Fruit fly (Drosophila melanogaster) whole organism, embryonic: Measurements from ENCODE around the gene CG3740.

Source experiments
- Abd-B ChIP-seq: fragments of 200-800 bp; sonication (Bioruptor generic); optimal IDR thresholded peaks from 2 replicates; lab custom pipeline; 2018; ENCODE audit warnings: missing biosample characterization, mild to moderate bottlenecking, missing genetic modification characterization, moderate library complexity
- Asciz ChIP-seq: fragments of 200-800 bp; sonication (Bioruptor generic); optimal IDR thresholded peaks from 2 replicates; lab custom pipeline; 2017; ENCODE audit warnings: missing biosample characterization, mild to moderate bottlenecking, missing genetic modification characterization, missing genetic modification reagents
- Atf-2 ChIP-seq: fragments of 200-800 bp; sonication (Bioruptor generic); optimal IDR thresholded peaks from 2 replicates; lab custom pipeline; 2016; ENCODE audit warnings: missing biosample characterization, missing genetic modification characterization
- B-H1 ChIP-seq: fragments of 200-800 bp; sonication (Bioruptor generic); IDR thresholded peaks from 3 replicates; pipeline ENCODE4 v1.3.6; 2022; ENCODE audit warnings: missing biosample characterization, missing genetic modification characterization
- C15 ChIP-seq: fragments of 200-800 bp; sonication (Bioruptor generic); IDR thresholded peaks from 3 replicates; pipeline ENCODE4 v1.3.6; 2022; ENCODE audit warnings: missing biosample characterization, missing genetic modification characterization
- CG10267 ChIP-seq: fragments of 200-800 bp; sonication (Bioruptor generic); optimal IDR thresholded peaks from 2 replicates; lab custom pipeline; 2018; ENCODE audit warnings: missing biosample characterization, mild to moderate bottlenecking, missing genetic modification characterization, moderate library complexity
- CG10431 ChIP-seq: fragments of 200-800 bp; sonication (Bioruptor generic); optimal IDR thresholded peaks from 3 replicates; lab custom pipeline; 2018; ENCODE audit warnings: missing biosample characterization, mild to moderate bottlenecking, missing genetic modification characterization
- CG14965 ChIP-seq: fragments of 200-800 bp; sonication (Bioruptor generic); optimal IDR thresholded peaks from 2 replicates; lab custom pipeline; 2016; ENCODE audit warnings: missing biosample characterization, missing genetic modification characterization, borderline replicate concordance
- CG16779 ChIP-seq: fragments of 200-800 bp; sonication (Bioruptor generic); IDR thresholded peaks from 2 replicates; pipeline ENCODE4 v1.3.6; 2022; ENCODE audit warnings: missing biosample characterization, missing genetic modification characterization
- CG16815 ChIP-seq: fragments of 200-800 bp; sonication (Bioruptor generic); optimal IDR thresholded peaks from 3 replicates; lab custom pipeline; 2017; ENCODE audit warnings: missing biosample characterization, mild to moderate bottlenecking, missing genetic modification characterization
- CG17328 ChIP-seq: fragments of 200-800 bp; sonication (Bioruptor generic); IDR thresholded peaks from 2 replicates; pipeline ENCODE4 v1.3.6; 2022; ENCODE audit warnings: missing biosample characterization, missing genetic modification characterization
- CG17612 ChIP-seq: fragments of 200-800 bp; sonication (Bioruptor generic); IDR thresholded peaks from 2 replicates; pipeline ENCODE4 v1.3.6; 2022; ENCODE audit warnings: missing biosample characterization, missing genetic modification characterization
- CG1832 ChIP-seq: fragments of 200-800 bp; sonication (Bioruptor generic); optimal IDR thresholded peaks from 2 replicates; lab custom pipeline; 2017; ENCODE audit warnings: missing biosample characterization, mild to moderate bottlenecking, missing genetic modification characterization, inconsistent platforms
- CG3847 ChIP-seq: fragments of 200-800 bp; sonication (Bioruptor generic); IDR thresholded peaks from 2 replicates; pipeline ENCODE4 v1.3.6; 2022; ENCODE audit warnings: missing biosample characterization, missing genetic modification characterization
- CG3995 ChIP-seq: fragments of 200-800 bp; sonication (Bioruptor generic); optimal IDR thresholded peaks from 3 replicates; lab custom pipeline; 2016; ENCODE audit warnings: missing biosample characterization, missing genetic modification characterization
- CG4360 ChIP-seq: fragments of 200-800 bp; sonication (Bioruptor generic); IDR thresholded peaks from 2 replicates; pipeline ENCODE4 v1.3.6; 2022; ENCODE audit warnings: missing biosample characterization, missing genetic modification characterization
- CG6254 ChIP-seq: fragments of 200-800 bp; sonication (Bioruptor generic); optimal IDR thresholded peaks from 3 replicates; lab custom pipeline; 2017; ENCODE audit warnings: mild to moderate bottlenecking, missing biosample characterization, missing genetic modification reagents, missing genetic modification characterization
- CG9609 ChIP-seq: fragments of 200-800 bp; sonication (Bioruptor generic); optimal IDR thresholded peaks from 3 replicates; lab custom pipeline; 2016; ENCODE audit warnings: missing biosample characterization, missing genetic modification characterization
- CG9932 ChIP-seq: fragments of 200-800 bp; sonication (Bioruptor generic); IDR thresholded peaks from 2 replicates; pipeline ENCODE4 v1.3.6; 2022; ENCODE audit warnings: missing biosample characterization, missing genetic modification characterization
- D ChIP-seq, 2 experiments: fragments of 200-800 bp in 1 of 2; fragments of >200 bp in 1 of 2; sonication (Bioruptor generic) in 1 of 2; optimal IDR thresholded peaks; 2 replicates in 1 of 2; 3 replicates in 1 of 2; lab custom pipeline; 2017; ENCODE audit warnings: mild to moderate bottlenecking in 1 of 2, missing biosample characterization in 1 of 2, missing genetic modification characterization in 1 of 2, missing genetic modification reagents in 1 of 2
- Dref ChIP-seq: fragments of 200-800 bp; sonication (Bioruptor generic); IDR thresholded peaks from 2 replicates; pipeline ENCODE4 v1.3.6; 2022; ENCODE audit warnings: missing biosample characterization, missing genetic modification characterization
- Elba2 ChIP-seq: fragments of 200-800 bp; sonication (Bioruptor generic); optimal IDR thresholded peaks from 3 replicates; lab custom pipeline; 2016; ENCODE audit warnings: missing biosample characterization, missing genetic modification characterization
- Ets65A ChIP-seq: fragments of 200-800 bp; sonication (Bioruptor generic); peaks from one replicate; lab custom pipeline; 2016; ENCODE audit warnings: missing biosample characterization, missing genetic modification characterization
- Hmr ChIP-seq: fragments of 200-800 bp; sonication (Bioruptor generic); optimal IDR thresholded peaks from 3 replicates; lab custom pipeline; 2017; ENCODE audit warnings: mild to moderate bottlenecking, missing biosample characterization, missing genetic modification reagents, missing genetic modification characterization
- Hr3 ChIP-seq: fragments of 200-800 bp; sonication (Bioruptor generic); optimal IDR thresholded peaks from 3 replicates; lab custom pipeline; 2016; ENCODE audit warnings: missing biosample characterization, missing genetic modification characterization
- Max ChIP-seq: fragments of 200-800 bp; sonication (Bioruptor generic); optimal IDR thresholded peaks from 2 replicates; lab custom pipeline; 2016; ENCODE audit warnings: missing biosample characterization, mild to moderate bottlenecking, missing genetic modification characterization
- Mrtf ChIP-seq: fragments of 200-800 bp; sonication (Bioruptor generic); IDR thresholded peaks from 3 replicates; pipeline ENCODE4 v1.3.6; 2022; ENCODE audit warnings: missing biosample characterization, missing genetic modification characterization
- Nf-YA ChIP-seq: fragments of 200-800 bp; sonication (Bioruptor generic); IDR thresholded peaks from 2 replicates; pipeline ENCODE4 v1.3.6; 2022; ENCODE audit warnings: missing biosample characterization, missing genetic modification characterization
- Nf-YB ChIP-seq: fragments of 200-800 bp; sonication (Bioruptor generic); optimal IDR thresholded peaks from 3 replicates; lab custom pipeline; 2019; ENCODE audit warnings: missing biosample characterization, mild to moderate bottlenecking, missing genetic modification characterization, moderate library complexity
- Nf-YC ChIP-seq: fragments of 200-800 bp; optimal IDR thresholded peaks from 3 replicates; lab custom pipeline; 2019; ENCODE audit warnings: missing biosample characterization, mild to moderate bottlenecking, missing genetic modification characterization, moderate library complexity
- Ptx1 ChIP-seq: fragments of 200-800 bp; sonication (Bioruptor generic); IDR thresholded peaks from 2 replicates; pipeline ENCODE4 v1.3.6; 2022; ENCODE audit warnings: missing biosample characterization, missing genetic modification characterization
- Sry-δ ChIP-seq: fragments of 200-800 bp; sonication (Bioruptor generic); optimal IDR thresholded peaks from 2 replicates; lab custom pipeline; 2016; ENCODE audit warnings: missing biosample characterization, missing genetic modification characterization
- ara ChIP-seq: fragments of 200-800 bp; sonication (Bioruptor generic); IDR thresholded peaks from 2 replicates; pipeline ENCODE4 v1.3.6; 2022; ENCODE audit warnings: missing biosample characterization, missing genetic modification characterization
- chif ChIP-seq, 2 experiments: fragments of 200-800 bp; sonication (Bioruptor generic); optimal IDR thresholded peaks; 3 replicates each; lab custom pipeline; 2016; ENCODE audit warnings: missing biosample characterization in 2 of 2, missing genetic modification characterization in 2 of 2
- crc ChIP-seq: fragments of 200-800 bp; sonication (Bioruptor generic); optimal IDR thresholded peaks from 2 replicates; lab custom pipeline; 2016; ENCODE audit warnings: missing biosample characterization, missing genetic modification characterization
- dmrt11E ChIP-seq: fragments of 200-800 bp; sonication (Bioruptor generic); optimal IDR thresholded peaks from 3 replicates; lab custom pipeline; 2018; ENCODE audit warnings: missing biosample characterization, mild to moderate bottlenecking, missing genetic modification characterization, moderate library complexity
- ewg ChIP-seq: fragments of 200-800 bp; sonication (Bioruptor generic); optimal IDR thresholded peaks from 3 replicates; lab custom pipeline; 2017; ENCODE audit warnings: mild to moderate bottlenecking, missing biosample characterization, missing genetic modification reagents, missing genetic modification characterization
- fd64A ChIP-seq: fragments of 200-800 bp; sonication (Bioruptor generic); optimal IDR thresholded peaks from 3 replicates; lab custom pipeline; 2018; ENCODE audit warnings: missing biosample characterization, mild to moderate bottlenecking, missing genetic modification characterization
- h ChIP-seq: fragments of >200 bp; optimal IDR thresholded peaks from 2 replicates; lab custom pipeline; 2017
- her ChIP-seq: fragments of 200-800 bp; sonication (Bioruptor generic); optimal IDR thresholded peaks from 2 replicates; lab custom pipeline; 2016; ENCODE audit warnings: missing biosample characterization, missing genetic modification characterization
- lbe ChIP-seq: fragments of 200-800 bp; sonication (Bioruptor generic); optimal IDR thresholded peaks from 2 replicates; lab custom pipeline; 2016; ENCODE audit warnings: missing biosample characterization, mild to moderate bottlenecking, missing genetic modification characterization
- lilli ChIP-seq: fragments of 200-800 bp; sonication (Bioruptor generic); optimal IDR thresholded peaks from 3 replicates; lab custom pipeline; 2016; ENCODE audit warnings: missing biosample characterization, missing genetic modification characterization
- odd ChIP-seq: fragments of 200-800 bp; sonication (Bioruptor generic); optimal IDR thresholded peaks from 2 replicates; lab custom pipeline; 2017; ENCODE audit warnings: missing biosample characterization, mild to moderate bottlenecking, missing genetic modification characterization
- onecut ChIP-seq: fragments of 200-800 bp; sonication (Bioruptor generic); IDR thresholded peaks from 2 replicates; pipeline ENCODE4 v1.3.6; 2022; ENCODE audit warnings: missing biosample characterization, missing genetic modification characterization
- prd ChIP-seq, 3 experiments: fragments of >200 bp in 2 of 3; fragments of 200-800 bp in 1 of 3; sonication (Bioruptor generic) in 1 of 3; optimal IDR thresholded peaks in 2 of 3; IDR thresholded peaks in 1 of 3; 2 replicates in 2 of 3; 3 replicates in 1 of 3; pipeline versions ENCODE4 v1.3.6 to Lab custom; 2017 to 2022; ENCODE audit warnings: missing biosample characterization in 1 of 3, missing genetic modification characterization in 1 of 3
- pros ChIP-seq: fragments of 200-800 bp; sonication (Bioruptor generic); optimal IDR thresholded peaks from 3 replicates; lab custom pipeline; 2019; ENCODE audit warnings: missing biosample characterization, mild to moderate bottlenecking, missing genetic modification characterization, moderate library complexity
- row ChIP-seq: fragments of 200-800 bp; sonication (Bioruptor generic); IDR thresholded peaks from 3 replicates; pipeline ENCODE4 v1.3.6; 2022; ENCODE audit warnings: missing biosample characterization, missing genetic modification characterization
- slp2 ChIP-seq: fragments of 200-800 bp; sonication (Bioruptor generic); optimal IDR thresholded peaks from 2 replicates; lab custom pipeline; 2016; ENCODE audit warnings: missing biosample characterization, missing genetic modification characterization
- stc ChIP-seq: fragments of 200-800 bp; sonication (Bioruptor generic); IDR thresholded peaks from 2 replicates; pipeline ENCODE4 v1.3.6; 2022; ENCODE audit warnings: missing biosample characterization, missing genetic modification characterization
- tin ChIP-seq: fragments of 200-800 bp; sonication (Bioruptor generic); optimal IDR thresholded peaks from 3 replicates; lab custom pipeline; 2016; ENCODE audit warnings: missing biosample characterization, missing genetic modification characterization
- usp ChIP-seq: fragments of >200 bp; optimal IDR thresholded peaks from 2 replicates; lab custom pipeline; 2017; ENCODE audit warnings: missing biosample characterization, missing genetic modification characterization

CG3740 gene

dm6 chrX:1669214-1669613 is at the start of gene CG3740, which contains the start of gene hfw (continued):
- no peak for TF ChIP-seq Asciz
- no peak for TF ChIP-seq D (optimal IDR thresholded peaks at IDR 0.05; lab: Kevin White, UChicago)
- no peak for TF ChIP-seq D (GFP tag; optimal IDR thresholded peaks at IDR 0.05; lab: Kevin White, UChicago)
- no peak for TF ChIP-seq CG6254 (GFP tag; lab: Kevin White, UChicago)
- peak; percentile 93 for TF ChIP-seq row (GFP tag; lab: Robert Waterston, UW)
- peak; percentile 48; the same call in 2 of the 3 replicates for TF ChIP-seq B-H1 (GFP tag; lab: Robert Waterston, UW)
- peak; percentile 72 for TF ChIP-seq dmrt11E (tag; lab: Kevin White, UChicago)
- TF ChIP-seq lbe: peak; percentile 74
- peak; percentile 89 for TF ChIP-seq CG9932 (GFP tag; lab: Robert Waterston, UW)
- no peak for TF ChIP-seq h (lab: Kevin White, UChicago)
- no peak for TF ChIP-seq slp2
- TF ChIP-seq CG10267 (tag; lab: Kevin White, UChicago): peak; percentile 66
- peak; percentile 76 for TF ChIP-seq Hr3 (GFP tag; lab: Kevin White, UChicago)
- TF ChIP-seq ara (GFP tag; lab: Robert Waterston, UW): peak; percentile 74
- TF ChIP-seq Ptx1 (GFP tag; lab: Robert Waterston, UW): peak; percentile 85
- TF ChIP-seq Sry-δ (GFP tag; lab: Kevin White, UChicago): peak; percentile 64
- TF ChIP-seq pros (GFP tag; lab: Kevin White, UChicago): no peak
- TF ChIP-seq Dref (GFP tag; lab: Robert Waterston, UW): peak; percentile 72
- TF ChIP-seq CG4360 (GFP tag; lab: Robert Waterston, UW): no peak
- TF ChIP-seq C15 (GFP tag; lab: Robert Waterston, UW): peak; percentile 23; the same call in 1 of the 3 replicates
- peak; percentile 28; the same call in 1 of the 2 replicates for TF ChIP-seq CG17612
- peak; percentile 47 for TF ChIP-seq CG16815 (GFP tag; lab: Kevin White, UChicago)
- TF ChIP-seq lilli: peak; percentile 71
- no peak for TF ChIP-seq CG14965 (GFP tag; lab: Kevin White, UChicago)
- peak; percentile 54 for TF ChIP-seq Nf-YC (tag; lab: Kevin White, UChicago)
- TF ChIP-seq onecut (GFP tag; lab: Robert Waterston, UW): peak; percentile 19; the same call in 1 of the 2 replicates
- TF ChIP-seq usp: no peak
- no peak for TF ChIP-seq odd (GFP tag; lab: Kevin White, UChicago)
- TF ChIP-seq fd64A (GFP tag; lab: Kevin White, UChicago): no peak
- TF ChIP-seq Ets65A (GFP tag; lab: Kevin White, UChicago): peak; percentile 86
- no peak for TF ChIP-seq prd (optimal IDR thresholded peaks at IDR 0.05; lab: Kevin White, UChicago)
- peak; percentile 89 for TF ChIP-seq prd (GFP tag; IDR thresholded peaks at IDR 0.05; lab: Robert Waterston, UW)
- 0 out of 2 replicates have a peak, but pooled peaks have one; percentile 27 for TF ChIP-seq Nf-YA (GFP tag; lab: Robert Waterston, UW)
- TF ChIP-seq CG3847 (GFP tag; lab: Robert Waterston, UW): peak; percentile 80
- peak; percentile 57 for TF ChIP-seq Hmr (GFP tag; lab: Kevin White, UChicago)
- TF ChIP-seq CG10431: no peak
- peak; percentile 39 for TF ChIP-seq Nf-YB
- TF ChIP-seq Abd-B (GFP tag; lab: Kevin White, UChicago): peak; percentile 73
- no peak for TF ChIP-seq Atf-2 (GFP tag; lab: Kevin White, UChicago)
- TF ChIP-seq CG1832 (GFP tag; lab: Kevin White, UChicago): no peak
- peak; percentile 31 for TF ChIP-seq Elba2 (GFP tag; lab: Kevin White, UChicago)
- 0 out of 2 replicates have a peak, but pooled peaks have one; percentile 29 for TF ChIP-seq CG16779 (GFP tag; lab: Robert Waterston, UW)
- peak; percentile 89 for TF ChIP-seq CG3995 (GFP tag; lab: Kevin White, UChicago)
- TF ChIP-seq Mrtf: peak; percentile 51; the same call in 1 of the 3 replicates
- TF ChIP-seq crc: no peak
- peak in 1 of 2 experiments; percentile 10 for TF ChIP-seq chif (GFP tag; optimal IDR thresholded peaks at IDR 0.05; lab: Kevin White, UChicago)
- TF ChIP-seq her: no peak
- 0 out of 2 replicates have a peak, but pooled peaks have one; percentile 44 for TF ChIP-seq stc (GFP tag; lab: Robert Waterston, UW)
- peak; percentile 34 for TF ChIP-seq Max (GFP tag; lab: Kevin White, UChicago)
- TF ChIP-seq ewg (GFP tag; lab: Kevin White, UChicago): peak; percentile 67
- TF ChIP-seq CG17328 (GFP tag; lab: Robert Waterston, UW): peak; percentile 70
- TF ChIP-seq tin (GFP tag; lab: Kevin White, UChicago): peak; percentile 66
- TF ChIP-seq CG9609 (GFP tag; lab: Kevin White, UChicago): no peak
